Fruit fly (Drosophila melanogaster) whole organism, pupa: ENCODE data around the gene Cyp313a2.

ENCODE experiments used
- CG10348 ChIP-seq: fragments of 200-800 bp; sonication (Bioruptor generic); IDR thresholded peaks from 2 replicates; pipeline ENCODE4 v1.3.6; 2022; ENCODE audit warnings: missing biosample characterization, missing genetic modification characterization
- CG12605 ChIP-seq: fragments of 200-800 bp; sonication (Bioruptor generic); IDR thresholded peaks from 2 replicates; pipeline ENCODE4 v1.3.6; 2022; ENCODE audit warnings: missing biosample characterization, missing genetic modification characterization
- CG13204 ChIP-seq: fragments of 200-800 bp; sonication (Bioruptor generic); optimal IDR thresholded peaks from 2 replicates; lab custom pipeline; 2018; ENCODE audit warnings: missing biosample characterization, mild to moderate bottlenecking, missing genetic modification characterization, moderate library complexity
- CG14655 ChIP-seq: fragments of 200-800 bp; sonication (Bioruptor generic); optimal IDR thresholded peaks from 3 replicates; lab custom pipeline; 2017; ENCODE audit warnings: mild to moderate bottlenecking, missing biosample characterization, missing genetic modification reagents, missing genetic modification characterization
- CG15710 ChIP-seq: fragments of 200-800 bp; sonication (Bioruptor generic); optimal IDR thresholded peaks from 2 replicates; lab custom pipeline; 2018; ENCODE audit warnings: missing biosample characterization, mild to moderate bottlenecking, missing genetic modification characterization, moderate library complexity
- CG17806 ChIP-seq: fragments of 200-800 bp; sonication (Bioruptor generic); optimal IDR thresholded peaks from 2 replicates; lab custom pipeline; 2018; ENCODE audit warnings: missing biosample characterization, mild to moderate bottlenecking, missing genetic modification characterization, moderate library complexity
- CG32121 ChIP-seq: fragments of 200-800 bp; sonication (Bioruptor generic); IDR thresholded peaks from 2 replicates; pipeline ENCODE4 v1.3.6; 2022; ENCODE audit warnings: missing biosample characterization, missing genetic modification characterization
- CG34367 ChIP-seq: fragments of 200-800 bp; sonication (Bioruptor generic); optimal IDR thresholded peaks from 2 replicates; lab custom pipeline; 2018; ENCODE audit warnings: missing biosample characterization, mild to moderate bottlenecking, missing genetic modification characterization
- CG4496 ChIP-seq: fragments of 200-800 bp; sonication (Bioruptor generic); IDR thresholded peaks from 3 replicates; pipeline ENCODE4 v1.3.6; 2022; ENCODE audit warnings: missing biosample characterization, missing genetic modification characterization
- CG8159 ChIP-seq: fragments of 200-800 bp; sonication (Bioruptor generic); optimal IDR thresholded peaks from 3 replicates; lab custom pipeline; 2018; ENCODE audit warnings: missing biosample characterization, mild to moderate bottlenecking, missing genetic modification characterization, moderate library complexity
- CG8301 ChIP-seq: fragments of 200-800 bp; sonication (Bioruptor generic); optimal IDR thresholded peaks from 2 replicates; lab custom pipeline; 2018; ENCODE audit warnings: missing biosample characterization, mild to moderate bottlenecking, missing genetic modification characterization
- CG9948 ChIP-seq: fragments of 200-800 bp; sonication (Bioruptor generic); optimal IDR thresholded peaks from 2 replicates; lab custom pipeline; 2018; ENCODE audit warnings: missing biosample characterization, mild to moderate bottlenecking, missing genetic modification characterization, moderate library complexity
- D1 ChIP-seq: fragments of 200-800 bp; sonication (Bioruptor generic); optimal IDR thresholded peaks from 2 replicates; lab custom pipeline; 2018; ENCODE audit warnings: missing biosample characterization, mild to moderate bottlenecking, missing genetic modification characterization, moderate library complexity
- EcR ChIP-seq: fragments of 200-800 bp; sonication (Bioruptor generic); optimal IDR thresholded peaks from 3 replicates; lab custom pipeline; 2019; ENCODE audit warnings: missing biosample characterization, missing genetic modification characterization, mild to moderate bottlenecking, moderate library complexity, missing genetic modification reagents
- Ets98B ChIP-seq: fragments of 200-800 bp; sonication (Bioruptor generic); IDR thresholded peaks from 2 replicates; pipeline ENCODE4 v1.3.6; 2022; ENCODE audit warnings: missing biosample characterization, missing genetic modification characterization
- Pif1A ChIP-seq: fragments of 200-800 bp; sonication (Bioruptor generic); optimal IDR thresholded peaks from 3 replicates; lab custom pipeline; 2016; ENCODE audit warnings: missing biosample characterization, missing genetic modification characterization
- Pif1B ChIP-seq: fragments of 200-800 bp; sonication (Bioruptor generic); optimal IDR thresholded peaks from 3 replicates; lab custom pipeline; 2016; ENCODE audit warnings: missing biosample characterization, missing genetic modification characterization
- Snoo ChIP-seq: fragments of 200-800 bp; sonication (Bioruptor generic); optimal IDR thresholded peaks from 3 replicates; lab custom pipeline; 2017; ENCODE audit warnings: missing biosample characterization, mild to moderate bottlenecking, missing genetic modification characterization, inconsistent platforms
- fd96Ca ChIP-seq: fragments of 200-800 bp; sonication (Bioruptor generic); IDR thresholded peaks from 3 replicates; pipeline ENCODE4 v1.3.6; 2022; ENCODE audit warnings: missing biosample characterization, missing genetic modification characterization
- gl ChIP-seq: fragments of 200-800 bp; sonication (Bioruptor generic); optimal IDR thresholded peaks from 2 replicates; lab custom pipeline; 2018; ENCODE audit warnings: missing biosample characterization, mild to moderate bottlenecking, missing genetic modification characterization
- rn ChIP-seq: fragments of 200-800 bp; sonication (Bioruptor generic); IDR thresholded peaks from 2 replicates; pipeline ENCODE4 v1.3.6; 2022; ENCODE audit warnings: missing biosample characterization, missing genetic modification characterization

The Cyp313a2 gene

dm6 chr3R:12236804-12237203, at the start of gene Cyp313a2:
TSS of gene Cyp313a2 (minus strand) at chr3R:12236904.
- no peak for TF ChIP-seq gl (tag; lab: Kevin White, UChicago)
- TF ChIP-seq Ets98B (GFP tag; lab: Robert Waterston, UW): no peak
- TF ChIP-seq D1 (tag; lab: Kevin White, UChicago): no peak
- no peak for TF ChIP-seq CG8301 (tag; lab: Kevin White, UChicago)

DNA sequence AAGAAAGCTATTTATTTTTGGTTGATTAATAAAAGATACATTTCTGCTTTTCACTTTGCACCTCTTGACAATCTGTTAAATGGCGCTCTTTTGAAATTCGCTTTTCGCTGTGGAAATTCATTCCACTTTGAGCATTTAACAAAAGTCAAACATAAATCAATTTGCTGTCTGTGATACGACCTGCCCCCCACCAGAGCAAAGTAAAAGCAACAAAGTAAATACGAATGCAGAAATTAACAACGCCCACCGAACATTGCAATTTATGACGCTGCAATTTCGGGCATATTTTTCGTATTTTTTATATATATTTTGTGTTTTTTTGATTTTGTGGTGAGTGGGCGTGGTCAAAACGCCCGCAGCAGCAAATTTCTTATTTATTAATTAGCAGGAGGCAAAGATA, 48.9 kb upstream of the Cyp313a2 start:
- TF ChIP-seq Pif1A (GFP tag; lab: Kevin White, UChicago) (no peak), Ets98B (GFP tag; lab: Robert Waterston, UW) (no peak), gl (tag; lab: Kevin White, UChicago) (no peak), fd96Ca (GFP tag; lab: Robert Waterston, UW) (no peak), CG12605 (GFP tag; lab: Robert Waterston, UW) (no peak)

DNA sequence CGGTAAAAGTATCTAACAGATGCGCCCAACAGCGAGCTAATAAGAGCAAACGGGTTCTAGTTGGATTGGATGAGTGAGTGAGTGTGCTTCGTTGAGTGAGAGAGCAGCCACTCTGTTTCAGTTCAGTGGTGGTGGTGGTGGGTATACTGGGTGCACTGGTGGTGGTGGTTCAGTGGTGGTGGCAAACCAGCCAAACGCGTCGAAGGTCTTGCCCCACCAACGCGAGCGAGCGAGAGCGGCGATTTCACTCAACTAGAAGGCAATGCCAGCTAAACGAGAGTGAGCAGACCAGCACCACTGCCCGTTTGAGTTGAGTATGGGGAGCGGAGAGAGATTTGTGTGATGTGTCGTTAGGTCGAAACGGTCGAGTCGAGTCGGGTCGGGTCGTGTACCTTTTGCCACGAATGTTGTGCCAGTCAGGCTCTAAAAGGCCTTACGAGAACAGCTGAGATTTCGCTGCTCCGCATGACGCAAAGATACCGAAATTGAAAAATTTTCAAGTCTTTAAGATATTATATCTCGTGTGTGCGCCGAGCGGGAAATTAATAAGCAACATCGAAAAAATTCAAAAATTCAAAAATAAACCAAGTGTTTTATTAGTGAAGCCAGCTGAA, 44.1 kb upstream of the Cyp313a2 start:
- TF ChIP-seq gl (tag; lab: Kevin White, UChicago): no peak
- TF ChIP-seq CG32121 (GFP tag; lab: Robert Waterston, UW): peak; percentile 61
- TF ChIP-seq CG12605 (GFP tag; lab: Robert Waterston, UW): peak; percentile 47; the same call in 1 of the 2 replicates
- peak; percentile 92 for TF ChIP-seq EcR (GFP tag; lab: Kevin White, UChicago)
- TF ChIP-seq CG13204: peak; percentile 42
- TF ChIP-seq Pif1B (GFP tag; lab: Kevin White, UChicago): no peak
- peak; percentile 25; the same call in 1 of the 2 replicates for TF ChIP-seq Ets98B (GFP tag; lab: Robert Waterston, UW)

- TF ChIP-seq Pif1B (GFP tag; lab: Kevin White, UChicago) (no peak), gl (tag; lab: Kevin White, UChicago) (no peak), Ets98B (GFP tag; lab: Robert Waterston, UW) (no peak), CG12605 (GFP tag; lab: Robert Waterston, UW) (no peak), CG13204 (peak; percentile 3), EcR (GFP tag; lab: Kevin White, UChicago) (peak; percentile 20), rn (GFP tag; lab: Robert Waterston, UW) (no peak), Snoo (tag; lab: Kevin White, UChicago) (no peak), fd96Ca (GFP tag; lab: Robert Waterston, UW) (no peak), CG4496 (GFP tag; lab: Robert Waterston, UW) (no peak), Pif1A (GFP tag; lab: Kevin White, UChicago) (no peak), CG15710 (no peak), CG8301 (tag; lab: Kevin White, UChicago) (no peak), CG10348 (GFP tag; lab: Robert Waterston, UW) (no peak), CG32121 (GFP tag; lab: Robert Waterston, UW) (no peak)
Observed at dm6 chr3R:12279019-12279418, 42.3 kb upstream of the Cyp313a2 start.

DNA sequence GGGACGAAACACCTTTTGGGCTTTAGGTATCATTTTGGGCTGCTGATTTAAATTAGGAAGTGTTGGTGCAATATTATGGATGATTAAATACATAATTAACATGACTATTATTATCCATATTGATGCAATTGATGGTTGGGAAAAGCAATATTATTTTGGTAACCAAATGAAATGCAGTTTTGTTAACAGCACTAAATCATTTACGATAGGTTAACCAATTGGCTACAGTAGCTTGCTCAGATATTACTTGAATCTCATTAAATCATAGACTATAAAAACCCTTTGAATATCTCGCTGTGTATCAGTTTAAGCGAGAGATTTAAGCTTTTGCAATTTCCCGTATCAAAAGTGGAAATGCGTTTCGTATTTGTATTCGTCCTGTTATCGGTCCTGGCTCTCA, 36.1 kb upstream of the Cyp313a2 start, which contains the start of gene Sfp87B:
Sfp87B (plus strand) TSS at position 301 of the 400 bp plus-strand sequence.
- TF ChIP-seq CG15710: no peak
- TF ChIP-seq gl (tag; lab: Kevin White, UChicago): no peak
- TF ChIP-seq CG17806 (tag; lab: Kevin White, UChicago): no peak
- no peak for TF ChIP-seq CG32121 (GFP tag; lab: Robert Waterston, UW)
- TF ChIP-seq D1 (tag; lab: Kevin White, UChicago): no peak
- TF ChIP-seq CG4496 (GFP tag; lab: Robert Waterston, UW): no peak
- no peak for TF ChIP-seq CG8301 (tag; lab: Kevin White, UChicago)
- no peak for TF ChIP-seq CG34367 (tag; lab: Kevin White, UChicago)
- no peak for TF ChIP-seq CG8159 (tag; lab: Kevin White, UChicago)
- no peak for TF ChIP-seq fd96Ca (GFP tag; lab: Robert Waterston, UW)
- TF ChIP-seq Pif1A (GFP tag; lab: Kevin White, UChicago): no peak
- TF ChIP-seq CG14655 (GFP tag; lab: Kevin White, UChicago): no peak
- TF ChIP-seq Pif1B (GFP tag; lab: Kevin White, UChicago): no peak
- no peak for TF ChIP-seq Ets98B (GFP tag; lab: Robert Waterston, UW)
- TF ChIP-seq CG9948 (tag; lab: Kevin White, UChicago): no peak
- no peak for TF ChIP-seq CG10348 (GFP tag; lab: Robert Waterston, UW)

dm6 chr3R:12270590-12270989, 33.9 kb upstream of the Cyp313a2 start, which contains the start of gene CG17738:
TSS of gene CG17738 (plus strand) at chr3R:12270890.
- no peak for TF ChIP-seq Pif1B (GFP tag; lab: Kevin White, UChicago)
- TF ChIP-seq rn (GFP tag; lab: Robert Waterston, UW): no peak
- TF ChIP-seq CG4496 (GFP tag; lab: Robert Waterston, UW): no peak
- no peak for TF ChIP-seq CG13204
- no peak for TF ChIP-seq Snoo (tag; lab: Kevin White, UChicago)
- TF ChIP-seq CG9948 (tag; lab: Kevin White, UChicago): no peak
- no peak for TF ChIP-seq Pif1A (GFP tag; lab: Kevin White, UChicago)
